Worm (Caenorhabditis elegans) whole organism, L4 larva: ENCODE data around the gene T26C5.5.

Experiments used
- ceh-62 ChIP-seq: sonication (generic microtip); optimal IDR thresholded peaks from 2 replicates; lab custom pipeline; 2017; ENCODE audit warnings: missing biosample characterization, missing genetic modification characterization
- dmd-6 ChIP-seq: fragments of 200-800 bp; sonication (Bioruptor generic); IDR thresholded peaks from 2 replicates; pipeline ENCODE4 v1.3.6; 2022; ENCODE audit warnings: missing genetic modification reagents, missing genetic modification characterization, missing compliant biosample characterization
- dmd-9 ChIP-seq: fragments of 200-800 bp; sonication (Bioruptor generic); IDR thresholded peaks from 2 replicates; pipeline ENCODE4 v1.3.6; 2022; ENCODE audit warnings: missing genetic modification reagents, missing genetic modification characterization, missing compliant biosample characterization
- egl-27 ChIP-seq: sonication (generic microtip); optimal IDR thresholded peaks from 3 replicates; lab custom pipeline; 2017; ENCODE audit warnings: missing biosample characterization, missing genetic modification reagents, missing genetic modification characterization
- hlh-11 ChIP-seq: fragments of 200-800 bp; sonication (Bioruptor generic); optimal IDR thresholded peaks from 2 replicates; lab custom pipeline; 2018; ENCODE audit warnings: mild to moderate bottlenecking, missing genetic modification characterization, missing compliant biosample characterization
- jun-1 ChIP-seq: fragments of 150-350 bp; optimal IDR thresholded peaks from 2 replicates; lab custom pipeline; 2014; ENCODE audit warnings: missing biosample characterization, missing genetic modification reagents, missing genetic modification characterization
- lim-7 ChIP-seq: fragments of 200-800 bp; sonication (Bioruptor generic); IDR thresholded peaks from 2 replicates; pipeline ENCODE4 v1.3.6; 2022; ENCODE audit warnings: missing genetic modification characterization, missing compliant biosample characterization
- lin-15B ChIP-seq: fragments of 150-350 bp; sonication (generic microtip); optimal IDR thresholded peaks from 3 replicates; lab custom pipeline; 2014; ENCODE audit warnings: missing biosample characterization, missing genetic modification characterization
- mep-1 ChIP-seq: fragments of 150-350 bp; sonication (generic microtip); optimal IDR thresholded peaks from 3 replicates; lab custom pipeline; 2014; ENCODE audit warnings: missing biosample characterization, missing genetic modification characterization
- nhr-28 ChIP-seq: fragments of 150-350 bp; optimal IDR thresholded peaks from 2 replicates; lab custom pipeline; 2014; ENCODE audit warnings: missing biosample characterization, missing genetic modification characterization
- php-3 ChIP-seq: fragments of 200-800 bp; sonication (Bioruptor generic); IDR thresholded peaks from 2 replicates; pipeline ENCODE4 v1.3.6; 2022; ENCODE audit warnings: missing genetic modification reagents, missing genetic modification characterization, missing compliant biosample characterization
- snpc-1.2 ChIP-seq: fragments of 200-800 bp; sonication (Bioruptor generic); IDR thresholded peaks from 2 replicates; pipeline ENCODE4 v1.3.6; 2022; ENCODE audit warnings: missing genetic modification reagents, missing genetic modification characterization, missing compliant biosample characterization
- snpc-4 ChIP-seq: fragments of 150-350 bp; optimal IDR thresholded peaks from 2 replicates; lab custom pipeline; 2014; ENCODE audit warnings: missing biosample characterization, missing genetic modification characterization
- zip-2 ChIP-seq: fragments of 150-350 bp; optimal IDR thresholded peaks from 2 replicates; lab custom pipeline; 2014; ENCODE audit warnings: missing biosample characterization, missing genetic modification characterization

DNA sequence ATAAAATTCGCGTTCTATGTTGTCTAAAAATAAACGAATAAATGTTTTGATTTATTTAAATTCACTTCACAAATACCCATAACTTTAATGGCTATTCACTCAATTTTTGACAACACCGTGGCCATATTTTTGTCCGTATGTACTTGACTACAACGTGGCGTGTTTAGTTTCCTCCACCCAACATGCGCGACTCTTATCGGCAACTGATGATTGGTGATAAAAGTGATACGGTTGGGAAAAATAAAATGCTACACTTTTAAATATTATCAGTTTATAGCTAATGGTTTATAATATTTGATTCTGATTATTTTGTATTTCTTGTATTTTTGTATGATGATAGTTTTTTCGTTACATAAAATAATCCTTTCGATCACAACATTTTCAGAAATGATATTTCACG, 45.1 kb upstream of the T26C5.5 start, which contains the start of gene acs-7:
- peak; percentile 88 for TF ChIP-seq hlh-11 (tag; lab: Kevin White, UChicago)
- peak; percentile 87 for TF ChIP-seq dmd-6 (GFP tag; lab: Robert Waterston, UW)
- no peak for TF ChIP-seq zip-2 (tag; lab: Kevin White, UChicago)
- TF ChIP-seq mep-1 (tag; lab: Kevin White, UChicago): peak; percentile 60
- TF ChIP-seq nhr-28: peak; percentile 96
- no peak for TF ChIP-seq snpc-4 (tag; lab: Kevin White, UChicago)
- TF ChIP-seq egl-27 (tag; lab: Kevin White, UChicago): no peak
- TF ChIP-seq jun-1 (tag; lab: Kevin White, UChicago): no peak
- no peak for TF ChIP-seq lim-7
- TF ChIP-seq dmd-9 (GFP tag; lab: Robert Waterston, UW): no peak
- no peak for TF ChIP-seq snpc-1.2
- TF ChIP-seq lin-15B (tag; lab: Kevin White, UChicago): no peak
- TF ChIP-seq php-3 (GFP tag; lab: Robert Waterston, UW): peak; percentile 90
- no peak for TF ChIP-seq ceh-62 (tag; lab: Kevin White, UChicago)
